Fruit fly (Drosophila melanogaster) whole organism, embryonic: ENCODE results near the gene Muc4B.

ENCODE experiments used
- C15 ChIP-seq: fragments of 200-800 bp; sonication (Bioruptor generic); IDR thresholded peaks from 3 replicates; pipeline ENCODE4 v1.3.6; 2022; ENCODE audit warnings: missing biosample characterization, missing genetic modification characterization
- CG10209 ChIP-seq: fragments of 200-800 bp; sonication (Bioruptor generic); optimal IDR thresholded peaks from 3 replicates; lab custom pipeline; 2017; ENCODE audit warnings: missing biosample characterization, mild to moderate bottlenecking, missing genetic modification characterization, missing genetic modification reagents
- CG10321 ChIP-seq: fragments of 200-800 bp; sonication (Bioruptor generic); IDR thresholded peaks from 2 replicates; pipeline ENCODE4 v1.3.6; 2022; ENCODE audit warnings: missing biosample characterization, missing genetic modification characterization
- CG10366 ChIP-seq: fragments of 200-800 bp; sonication (Bioruptor generic); IDR thresholded peaks from 2 replicates; pipeline ENCODE4 v1.3.6; 2022; ENCODE audit warnings: missing biosample characterization, missing genetic modification characterization
- CG10543 ChIP-seq: fragments of 200-800 bp; sonication (Bioruptor generic); optimal IDR thresholded peaks from 3 replicates; lab custom pipeline; 2017; ENCODE audit warnings: missing biosample characterization, mild to moderate bottlenecking, missing genetic modification characterization, moderate library complexity
- CG12236 ChIP-seq: fragments of 200-800 bp; sonication (Bioruptor generic); optimal IDR thresholded peaks from 2 replicates; lab custom pipeline; 2016; ENCODE audit warnings: missing biosample characterization, missing genetic modification characterization
- CG12744 ChIP-seq: fragments of 200-800 bp; sonication (Bioruptor generic); optimal IDR thresholded peaks from 2 replicates; lab custom pipeline; 2016; ENCODE audit warnings: missing biosample characterization, missing genetic modification characterization
- CG13296 ChIP-seq: fragments of 200-800 bp; sonication (Bioruptor generic); optimal IDR thresholded peaks from 3 replicates; lab custom pipeline; 2018; ENCODE audit warnings: missing biosample characterization, mild to moderate bottlenecking, missing genetic modification characterization
- CG14710 ChIP-seq: fragments of 200-800 bp; sonication (Bioruptor generic); optimal IDR thresholded peaks from 3 replicates; lab custom pipeline; 2019; ENCODE audit warnings: missing biosample characterization, mild to moderate bottlenecking, missing genetic modification characterization, moderate library complexity
- CG14860 ChIP-seq: fragments of 200-800 bp; sonication (Bioruptor generic); IDR thresholded peaks from 3 replicates; pipeline ENCODE4 v1.3.6; 2022; ENCODE audit warnings: missing biosample characterization, missing genetic modification characterization; ENCODE audit not compliant: partially characterized antibody
- CG14965 ChIP-seq: fragments of 200-800 bp; sonication (Bioruptor generic); optimal IDR thresholded peaks from 2 replicates; lab custom pipeline; 2016; ENCODE audit warnings: missing biosample characterization, missing genetic modification characterization, borderline replicate concordance
- CG15269 ChIP-seq: fragments of 200-800 bp; sonication (Bioruptor generic); optimal IDR thresholded peaks from 2 replicates; lab custom pipeline; 2018; ENCODE audit warnings: missing biosample characterization, mild to moderate bottlenecking, missing genetic modification characterization, moderate library complexity
- CG16779 ChIP-seq: fragments of 200-800 bp; sonication (Bioruptor generic); IDR thresholded peaks from 2 replicates; pipeline ENCODE4 v1.3.6; 2022; ENCODE audit warnings: missing biosample characterization, missing genetic modification characterization
- CG32772 ChIP-seq: fragments of 200-800 bp; sonication (Bioruptor generic); IDR thresholded peaks from 2 replicates; pipeline ENCODE4 v1.3.6; 2022; ENCODE audit warnings: missing biosample characterization, missing genetic modification characterization
- CG3407 ChIP-seq: fragments of 200-800 bp; sonication (Bioruptor generic); optimal IDR thresholded peaks from 2 replicates; lab custom pipeline; 2018; ENCODE audit warnings: missing biosample characterization, mild to moderate bottlenecking, missing genetic modification characterization
- CG4282 ChIP-seq: fragments of 200-800 bp; sonication (Bioruptor generic); optimal IDR thresholded peaks from 2 replicates; lab custom pipeline; 2016; ENCODE audit warnings: missing biosample characterization, missing genetic modification characterization
- CG4360 ChIP-seq: fragments of 200-800 bp; sonication (Bioruptor generic); IDR thresholded peaks from 2 replicates; pipeline ENCODE4 v1.3.6; 2022; ENCODE audit warnings: missing biosample characterization, missing genetic modification characterization
- CG4404 ChIP-seq: fragments of 200-800 bp; sonication (Bioruptor generic); IDR thresholded peaks from 2 replicates; pipeline ENCODE4 v1.3.6; 2022; ENCODE audit warnings: missing biosample characterization, missing genetic modification characterization
- CG4730 ChIP-seq: fragments of 200-800 bp; sonication (Bioruptor generic); IDR thresholded peaks from 2 replicates; pipeline ENCODE4 v1.3.6; 2022; ENCODE audit warnings: missing biosample characterization, missing genetic modification characterization
- CG7556 ChIP-seq: fragments of 200-800 bp; sonication (Bioruptor generic); optimal IDR thresholded peaks from 2 replicates; lab custom pipeline; 2017; ENCODE audit warnings: missing biosample characterization, mild to moderate bottlenecking, missing genetic modification characterization
- CG8924 ChIP-seq: fragments of 200-800 bp; optimal IDR thresholded peaks from 3 replicates; lab custom pipeline; 2019; ENCODE audit warnings: missing biosample characterization, mild to moderate bottlenecking, missing genetic modification characterization, moderate library complexity
- CG9215 ChIP-seq: fragments of 200-800 bp; sonication (Bioruptor generic); IDR thresholded peaks from 2 replicates; pipeline ENCODE4 v1.3.6; 2022; ENCODE audit warnings: missing biosample characterization, missing genetic modification characterization
- CkIIα-i1 ChIP-seq: fragments of 200-800 bp; sonication (Bioruptor generic); IDR thresholded peaks from 2 replicates; pipeline ENCODE4 v1.3.6; 2022; ENCODE audit warnings: missing biosample characterization, missing genetic modification characterization
- CoRest ChIP-seq: fragments of 200-800 bp; sonication (Bioruptor generic); optimal IDR thresholded peaks from 3 replicates; lab custom pipeline; 2018; ENCODE audit warnings: missing biosample characterization, mild to moderate bottlenecking, missing genetic modification characterization, moderate library complexity
- Dad ChIP-seq: fragments of 200-800 bp; sonication (Bioruptor generic); optimal IDR thresholded peaks from 3 replicates; lab custom pipeline; 2016; ENCODE audit warnings: missing biosample characterization, missing genetic modification characterization
- Dip2 ChIP-seq: fragments of 200-800 bp; sonication (Bioruptor generic); IDR thresholded peaks from 2 replicates; pipeline ENCODE4 v1.3.6; 2022; ENCODE audit warnings: missing biosample characterization, missing genetic modification characterization
- Doc2 ChIP-seq: fragments of 200-800 bp; sonication (Bioruptor generic); IDR thresholded peaks from 2 replicates; pipeline ENCODE4 v1.3.6; 2022; ENCODE audit warnings: missing biosample characterization, missing genetic modification characterization
- H2.0 ChIP-seq: fragments of 200-800 bp; sonication (Bioruptor generic); IDR thresholded peaks from 2 replicates; pipeline ENCODE4 v1.3.6; 2022; ENCODE audit warnings: missing biosample characterization, missing genetic modification characterization
- HmgD ChIP-seq: fragments of 200-800 bp; sonication (Bioruptor generic); optimal IDR thresholded peaks from 3 replicates; lab custom pipeline; 2016; ENCODE audit warnings: missing biosample characterization, missing genetic modification characterization
- Jarid2 ChIP-seq: fragments of 200-800 bp; sonication (Bioruptor generic); optimal IDR thresholded peaks from 3 replicates; lab custom pipeline; 2017; ENCODE audit warnings: mild to moderate bottlenecking, missing biosample characterization, missing genetic modification reagents, missing genetic modification characterization
- Lpt ChIP-seq: fragments of >200 bp; optimal IDR thresholded peaks from 2 replicates; lab custom pipeline; 2018; ENCODE audit warnings: missing biosample characterization, missing genetic modification characterization
- Oli ChIP-seq: fragments of 200-800 bp; sonication (Bioruptor generic); optimal IDR thresholded peaks from 2 replicates; lab custom pipeline; 2018; ENCODE audit warnings: missing biosample characterization, mild to moderate bottlenecking, missing genetic modification characterization, moderate library complexity
- PHDP ChIP-seq: fragments of 200-800 bp; sonication (Bioruptor generic); optimal IDR thresholded peaks from 3 replicates; lab custom pipeline; 2018; ENCODE audit warnings: missing biosample characterization, mild to moderate bottlenecking, missing genetic modification characterization, moderate library complexity
- Rfx ChIP-seq: fragments of 200-800 bp; sonication (Bioruptor generic); IDR thresholded peaks from 2 replicates; pipeline ENCODE4 v1.3.6; 2022; ENCODE audit warnings: missing biosample characterization, missing genetic modification characterization
- Side ChIP-seq: fragments of 200-800 bp; sonication (Bioruptor generic); optimal IDR thresholded peaks from 2 replicates; lab custom pipeline; 2016; ENCODE audit warnings: missing biosample characterization, missing genetic modification characterization
- Taf1 ChIP-seq: fragments of 200-800 bp; sonication (Bioruptor generic); IDR thresholded peaks from 2 replicates; pipeline ENCODE4 v1.3.6; 2022; ENCODE audit warnings: missing biosample characterization, missing genetic modification characterization
- bowl ChIP-seq: fragments of 200-800 bp; sonication (Bioruptor generic); IDR thresholded peaks from 2 replicates; pipeline ENCODE4 v1.3.6; 2022; ENCODE audit warnings: missing biosample characterization, missing genetic modification characterization
- chif ChIP-seq, 2 experiments: fragments of 200-800 bp; sonication (Bioruptor generic); optimal IDR thresholded peaks; 3 replicates each; lab custom pipeline; 2016; ENCODE audit warnings: missing biosample characterization in 2 of 2, missing genetic modification characterization in 2 of 2
- ci ChIP-seq: fragments of 200-800 bp; sonication (Bioruptor generic); IDR thresholded peaks from 3 replicates; pipeline ENCODE4 v1.3.6; 2022; ENCODE audit warnings: missing biosample characterization, missing genetic modification characterization
- fd64A ChIP-seq: fragments of 200-800 bp; sonication (Bioruptor generic); optimal IDR thresholded peaks from 3 replicates; lab custom pipeline; 2018; ENCODE audit warnings: missing biosample characterization, mild to moderate bottlenecking, missing genetic modification characterization
- gro ChIP-seq: fragments of 200-800 bp; sonication (Bioruptor generic); optimal IDR thresholded peaks from 2 replicates; lab custom pipeline; 2016; ENCODE audit warnings: missing biosample characterization, missing genetic modification characterization
- ind ChIP-seq: fragments of 200-800 bp; sonication (Bioruptor generic); optimal IDR thresholded peaks from 3 replicates; lab custom pipeline; 2016; ENCODE audit warnings: missing biosample characterization, missing genetic modification characterization
- mam ChIP-seq: fragments of 200-800 bp; sonication (Bioruptor generic); optimal IDR thresholded peaks from 3 replicates; lab custom pipeline; 2016; ENCODE audit warnings: missing biosample characterization, missing genetic modification characterization
- sr ChIP-seq: fragments of 200-800 bp; sonication (Bioruptor generic); IDR thresholded peaks from 3 replicates; pipeline ENCODE4 v1.3.6; 2022; ENCODE audit warnings: missing biosample characterization, missing genetic modification characterization
- stwl ChIP-seq: fragments of 200-800 bp; sonication (Bioruptor generic); optimal IDR thresholded peaks from 3 replicates; lab custom pipeline; 2018; ENCODE audit warnings: missing biosample characterization, mild to moderate bottlenecking, missing genetic modification characterization, moderate library complexity
- ttk ChIP-seq: fragments of 200-800 bp; sonication (Bioruptor generic); IDR thresholded peaks from 2 replicates; pipeline ENCODE4 v2.1.2; 2022; ENCODE audit warnings: missing biosample characterization, missing genetic modification characterization
- unc-4 ChIP-seq: fragments of 200-800 bp; sonication (Bioruptor generic); IDR thresholded peaks from 2 replicates; pipeline ENCODE4 v1.3.6; 2022; ENCODE audit warnings: missing biosample characterization, missing genetic modification characterization; ENCODE audit not compliant: partially characterized antibody
- wek ChIP-seq: fragments of 200-800 bp; sonication (Bioruptor generic); optimal IDR thresholded peaks from 3 replicates; lab custom pipeline; 2018; ENCODE audit warnings: missing biosample characterization, mild to moderate bottlenecking, missing genetic modification characterization, moderate library complexity
- zf30C ChIP-seq: fragments of 200-800 bp; sonication (Bioruptor generic); optimal IDR thresholded peaks from 3 replicates; lab custom pipeline; 2018; ENCODE audit warnings: missing biosample characterization, mild to moderate bottlenecking, missing genetic modification characterization

Muc4B gene

DNA sequence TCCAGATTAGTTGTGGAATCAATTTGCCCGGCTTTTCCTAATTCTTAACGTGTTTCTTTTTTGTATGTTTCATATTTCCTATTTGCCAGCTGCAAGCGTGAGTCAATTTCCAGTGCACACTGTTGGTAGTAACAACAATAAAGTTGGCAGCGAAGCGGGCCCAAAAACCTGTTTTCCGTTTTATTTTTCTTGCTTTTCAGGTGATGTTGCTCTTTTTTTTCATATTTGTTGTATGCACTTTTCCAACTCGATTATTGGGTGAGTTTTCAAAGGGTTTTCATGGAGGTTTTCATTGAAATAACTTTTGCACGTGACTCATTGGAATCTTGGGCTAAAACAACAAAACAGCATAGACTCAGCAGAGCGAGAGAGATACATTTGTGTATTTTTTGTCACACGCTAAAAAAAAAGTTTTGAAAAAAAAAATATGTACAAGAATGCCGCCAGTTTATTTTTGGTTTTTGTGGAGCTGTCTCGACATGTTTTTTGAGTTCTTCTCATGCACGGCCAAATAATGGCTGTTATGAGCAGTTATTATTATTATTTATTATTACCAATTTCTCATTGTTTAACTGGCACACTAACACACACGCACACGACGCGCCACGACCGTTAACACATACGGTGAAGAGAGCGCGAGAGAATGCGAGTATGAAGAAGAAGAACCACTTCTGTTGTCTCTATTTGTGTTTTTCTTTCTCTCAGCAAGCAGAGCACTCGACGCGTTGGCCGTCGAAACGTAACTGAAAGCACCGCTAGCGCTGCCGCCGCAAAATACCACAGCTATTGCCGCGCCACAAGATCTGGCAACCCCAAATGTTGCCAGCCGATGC is 40.4 kb downstream of the Muc4B start, which contains the start of gene Fas2 (continued):
- TF ChIP-seq CG10209 (peak; percentile 47), PHDP (tag; lab: Kevin White, UChicago) (peak; percentile 23), Dip2 (no peak), CkIIα-i1 (GFP tag; lab: Robert Waterston, UW) (no peak), Oli (tag; lab: Kevin White, UChicago) (peak; percentile 38), Side (peak; percentile 52), CG32772 (GFP tag; lab: Robert Waterston, UW) (peak; percentile 47; the same call in 1 of the 2 replicates), CG12744 (GFP tag; lab: Kevin White, UChicago) (no peak), Lpt (GFP tag; lab: Kevin White, UChicago) (no peak), CG4282 (GFP tag; lab: Kevin White, UChicago) (no peak), CG10543 (GFP tag; lab: Kevin White, UChicago) (peak; percentile 73), CG14860 (no peak), mam (peak; percentile 12), ci (GFP tag; lab: Robert Waterston, UW) (peak; percentile 90), CG8924 (peak; percentile 43), CG12236 (GFP tag; lab: Kevin White, UChicago) (no peak), Rfx (GFP tag; lab: Robert Waterston, UW) (peak; percentile 77), gro (peak; percentile 61), CG4360 (GFP tag; lab: Robert Waterston, UW) (0 out of 2 replicates have a peak, but pooled peaks have one; percentile 24), CG4730 (GFP tag; lab: Robert Waterston, UW) (peak; percentile 32; the same call in 1 of the 2 replicates), CG10321 (GFP tag; lab: Robert Waterston, UW) (no peak), Jarid2 (GFP tag; lab: Kevin White, UChicago) (peak; percentile 92), wek (GFP tag; lab: Kevin White, UChicago) (peak; percentile 76), CG14965 (GFP tag; lab: Kevin White, UChicago) (no peak), CG9215 (GFP tag; lab: Robert Waterston, UW) (no peak), CG14710 (peak; percentile 8), CG10366 (GFP tag; lab: Robert Waterston, UW) (peak; percentile 27; the same call in 1 of the 2 replicates), CoRest (no peak), stwl (tag; lab: Kevin White, UChicago) (peak; percentile 72), fd64A (GFP tag; lab: Kevin White, UChicago) (no peak), CG16779 (GFP tag; lab: Robert Waterston, UW) (no peak), sr (0 out of 3 replicates have a peak, but pooled peaks have one; percentile 10), Dad (GFP tag; lab: Kevin White, UChicago) (peak; percentile 15), CG7556 (GFP tag; lab: Kevin White, UChicago) (no peak), CG3407 (GFP tag; lab: Kevin White, UChicago) (peak; percentile 31), bowl (no peak), Taf1 (GFP tag; lab: Robert Waterston, UW) (0 out of 2 replicates have a peak, but pooled peaks have one; percentile 52), CG4404 (GFP tag; lab: Robert Waterston, UW) (no peak), ttk (GFP tag; lab: Robert Waterston, UW) (0 out of 2 replicates have a peak, but pooled peaks have one; percentile 24), Doc2 (GFP tag; lab: Robert Waterston, UW) (no peak), ind (no peak), H2.0 (GFP tag; lab: Robert Waterston, UW) (no peak), CG15269 (peak; percentile 25), C15 (GFP tag; lab: Robert Waterston, UW) (no peak), chif (GFP tag; optimal IDR thresholded peaks at IDR 0.05; lab: Kevin White, UChicago) (no peak), HmgD (GFP tag; lab: Kevin White, UChicago) (no peak), unc-4 (GFP tag; lab: Robert Waterston, UW) (no peak), CG13296 (GFP tag; lab: Kevin White, UChicago) (peak; percentile 24), zf30C (GFP tag; lab: Kevin White, UChicago) (no peak)
